Fruit fly (Drosophila melanogaster) whole organism, embryonic: ENCODE data around the gene Crg-1.

ENCODE experiments used
- B-H1 ChIP-seq: fragments of 200-800 bp; sonication (Bioruptor generic); IDR thresholded peaks from 3 replicates; pipeline ENCODE4 v1.3.6; 2022; ENCODE audit warnings: missing biosample characterization, missing genetic modification characterization
- CG10274 ChIP-seq: fragments of 200-800 bp; sonication (Bioruptor generic); optimal IDR thresholded peaks from 3 replicates; lab custom pipeline; 2017; ENCODE audit warnings: missing biosample characterization, mild to moderate bottlenecking, missing genetic modification characterization
- CG11085 ChIP-seq: fragments of 200-800 bp; sonication (Bioruptor generic); IDR thresholded peaks from 2 replicates; pipeline ENCODE4 v1.3.6; 2022; ENCODE audit warnings: missing biosample characterization, missing genetic modification characterization
- CG11456 ChIP-seq: fragments of 200-800 bp; sonication (Bioruptor generic); IDR thresholded peaks from 3 replicates; pipeline ENCODE4 v1.3.6; 2022; ENCODE audit warnings: missing biosample characterization, missing genetic modification characterization
- CG11695 ChIP-seq: fragments of 200-800 bp; sonication (Bioruptor generic); IDR thresholded peaks from 3 replicates; pipeline ENCODE4 v1.3.6; 2022; ENCODE audit warnings: missing biosample characterization, missing genetic modification characterization
- CG12104 ChIP-seq: fragments of 200-800 bp; sonication (Bioruptor generic); optimal IDR thresholded peaks from 3 replicates; lab custom pipeline; 2016; ENCODE audit warnings: missing biosample characterization, missing genetic modification characterization
- CG12236 ChIP-seq: fragments of 200-800 bp; sonication (Bioruptor generic); optimal IDR thresholded peaks from 2 replicates; lab custom pipeline; 2016; ENCODE audit warnings: missing biosample characterization, missing genetic modification characterization
- CG13894 ChIP-seq: fragments of 200-800 bp; sonication (Bioruptor generic); optimal IDR thresholded peaks from 3 replicates; lab custom pipeline; 2018; ENCODE audit warnings: missing biosample characterization, mild to moderate bottlenecking, missing genetic modification characterization, moderate library complexity
- CG14014 ChIP-seq: fragments of 200-800 bp; sonication (Bioruptor generic); IDR thresholded peaks from 2 replicates; pipeline ENCODE4 v1.3.6; 2022; ENCODE audit warnings: missing biosample characterization, missing genetic modification characterization
- CG14441 ChIP-seq: fragments of 200-800 bp; sonication (Bioruptor generic); IDR thresholded peaks from 2 replicates; pipeline ENCODE4 v1.3.6; 2022; ENCODE audit warnings: missing biosample characterization, missing genetic modification characterization
- CG14860 ChIP-seq: fragments of 200-800 bp; sonication (Bioruptor generic); IDR thresholded peaks from 3 replicates; pipeline ENCODE4 v1.3.6; 2022; ENCODE audit warnings: missing biosample characterization, missing genetic modification characterization; ENCODE audit not compliant: partially characterized antibody
- CG15514 ChIP-seq: fragments of 200-800 bp; sonication (Bioruptor generic); optimal IDR thresholded peaks from 3 replicates; lab custom pipeline; 2017; ENCODE audit warnings: missing biosample characterization, missing genetic modification characterization, mild to moderate bottlenecking, moderate library complexity, missing genetic modification reagents
- CG18476 ChIP-seq: fragments of 200-800 bp; sonication (Bioruptor generic); optimal IDR thresholded peaks from 2 replicates; lab custom pipeline; 2016; ENCODE audit warnings: missing biosample characterization, mild to moderate bottlenecking, missing genetic modification characterization
- CG34376 ChIP-seq: fragments of 200-800 bp; sonication (Bioruptor generic); optimal IDR thresholded peaks from 2 replicates; lab custom pipeline; 2018; ENCODE audit warnings: missing biosample characterization, mild to moderate bottlenecking, missing genetic modification characterization
- CG4360 ChIP-seq: fragments of 200-800 bp; sonication (Bioruptor generic); IDR thresholded peaks from 2 replicates; pipeline ENCODE4 v1.3.6; 2022; ENCODE audit warnings: missing biosample characterization, missing genetic modification characterization
- CG43689 ChIP-seq: fragments of 200-800 bp; sonication (Bioruptor generic); IDR thresholded peaks from 2 replicates; pipeline ENCODE4 v1.3.6; 2022; ENCODE audit warnings: missing biosample characterization, missing genetic modification characterization
- CG4820 ChIP-seq: fragments of 200-800 bp; sonication (Bioruptor generic); optimal IDR thresholded peaks from 3 replicates; lab custom pipeline; 2016; ENCODE audit warnings: missing biosample characterization, missing genetic modification characterization
- CG6791 ChIP-seq: fragments of 200-800 bp; sonication (Bioruptor generic); IDR thresholded peaks from 3 replicates; pipeline ENCODE4 v1.3.6; 2022; ENCODE audit warnings: missing biosample characterization, missing genetic modification characterization; ENCODE audit not compliant: partially characterized antibody
- CG8089 ChIP-seq: fragments of 200-800 bp; sonication (Bioruptor generic); optimal IDR thresholded peaks from 3 replicates; lab custom pipeline; 2016; ENCODE audit warnings: missing biosample characterization, missing genetic modification characterization
- Dip2 ChIP-seq: fragments of 200-800 bp; sonication (Bioruptor generic); IDR thresholded peaks from 2 replicates; pipeline ENCODE4 v1.3.6; 2022; ENCODE audit warnings: missing biosample characterization, missing genetic modification characterization
- Dll ChIP-seq: fragments of 200-800 bp; sonication (Bioruptor generic); IDR thresholded peaks from 4 replicates; pipeline ENCODE4 v1.3.6; 2022; ENCODE audit warnings: missing biosample characterization, missing genetic modification characterization; ENCODE audit not compliant: partially characterized antibody
- Doc3 ChIP-seq: fragments of 200-800 bp; sonication (Bioruptor generic); IDR thresholded peaks from 3 replicates; pipeline ENCODE4 v1.3.6; 2022; ENCODE audit warnings: missing biosample characterization, missing genetic modification characterization; ENCODE audit not compliant: partially characterized antibody
- Dp ChIP-seq: fragments of 200-800 bp; sonication (Bioruptor generic); optimal IDR thresholded peaks from 2 replicates; lab custom pipeline; 2018; ENCODE audit warnings: missing biosample characterization, mild to moderate bottlenecking, missing genetic modification characterization, moderate library complexity
- E2f1 ChIP-seq: fragments of 200-800 bp; sonication (Bioruptor generic); IDR thresholded peaks from 2 replicates; pipeline ENCODE4 v1.3.6; 2022; ENCODE audit warnings: missing biosample characterization, missing genetic modification characterization
- Fer1 ChIP-seq: fragments of 200-800 bp; sonication (Bioruptor generic); optimal IDR thresholded peaks from 2 replicates; lab custom pipeline; 2017; ENCODE audit warnings: missing biosample characterization, mild to moderate bottlenecking, missing genetic modification characterization
- GATAe ChIP-seq: fragments of 200-800 bp; sonication (Bioruptor generic); conservative IDR thresholded peaks from 2 replicates; pipeline ENCODE4 v1.3.6; 2022; ENCODE audit warnings: missing biosample characterization, missing genetic modification characterization
- HmgD ChIP-seq: fragments of 200-800 bp; sonication (Bioruptor generic); optimal IDR thresholded peaks from 3 replicates; lab custom pipeline; 2016; ENCODE audit warnings: missing biosample characterization, missing genetic modification characterization
- Hr39 ChIP-seq: fragments of >200 bp; optimal IDR thresholded peaks from 2 replicates; lab custom pipeline; 2017
- MTF-1 ChIP-seq: fragments of 200-800 bp; sonication (Bioruptor generic); optimal IDR thresholded peaks from 2 replicates; lab custom pipeline; 2018; ENCODE audit warnings: missing biosample characterization, mild to moderate bottlenecking, missing genetic modification characterization, borderline replicate concordance
- Mes4 ChIP-seq: fragments of 200-800 bp; sonication (Bioruptor generic); optimal IDR thresholded peaks from 2 replicates; lab custom pipeline; 2016; ENCODE audit warnings: missing biosample characterization, missing genetic modification characterization
- Scr ChIP-seq: fragments of 200-800 bp; sonication (Bioruptor generic); IDR thresholded peaks from 2 replicates; pipeline ENCODE4 v1.3.6; 2022; ENCODE audit warnings: missing biosample characterization, missing genetic modification characterization; ENCODE audit not compliant: partially characterized antibody
- Sry-δ ChIP-seq: fragments of 200-800 bp; sonication (Bioruptor generic); optimal IDR thresholded peaks from 2 replicates; lab custom pipeline; 2016; ENCODE audit warnings: missing biosample characterization, missing genetic modification characterization
- ap ChIP-seq: fragments of 200-800 bp; sonication (Bioruptor generic); IDR thresholded peaks from 2 replicates; pipeline ENCODE4 v1.3.6; 2022; ENCODE audit warnings: missing biosample characterization, missing genetic modification characterization
- cato ChIP-seq: fragments of 200-800 bp; sonication (Bioruptor generic); optimal IDR thresholded peaks from 2 replicates; lab custom pipeline; 2016; ENCODE audit warnings: missing biosample characterization, missing genetic modification characterization, borderline replicate concordance
- chm ChIP-seq: fragments of 200-800 bp; sonication (Bioruptor generic); IDR thresholded peaks from 2 replicates; pipeline ENCODE4 v1.3.6; 2022; ENCODE audit warnings: missing biosample characterization, missing genetic modification characterization
- crc ChIP-seq: fragments of 200-800 bp; sonication (Bioruptor generic); optimal IDR thresholded peaks from 2 replicates; lab custom pipeline; 2016; ENCODE audit warnings: missing biosample characterization, missing genetic modification characterization
- dan ChIP-seq: fragments of 200-800 bp; sonication (Bioruptor generic); IDR thresholded peaks from 2 replicates; pipeline ENCODE4 v1.3.6; 2022; ENCODE audit warnings: missing biosample characterization, missing genetic modification characterization
- dmrt99B ChIP-seq: fragments of 200-800 bp; sonication (Bioruptor generic); optimal IDR thresholded peaks from 2 replicates; lab custom pipeline; 2018; ENCODE audit warnings: missing biosample characterization, mild to moderate bottlenecking, missing genetic modification characterization, moderate library complexity
- gem ChIP-seq: fragments of 200-800 bp; sonication (Bioruptor generic); optimal IDR thresholded peaks from 2 replicates; lab custom pipeline; 2019; ENCODE audit warnings: missing biosample characterization, mild to moderate bottlenecking, missing genetic modification characterization, moderate library complexity
- hkb ChIP-seq, 2 experiments: fragments of 200-800 bp in 1 of 2; fragments of >200 bp in 1 of 2; sonication (Bioruptor generic) in 1 of 2; IDR thresholded peaks in 1 of 2; optimal IDR thresholded peaks in 1 of 2; 2 replicates each; pipeline versions ENCODE4 v1.3.6 to Lab custom; 2017 to 2022; ENCODE audit warnings: missing biosample characterization in 1 of 2, missing genetic modification characterization in 1 of 2
- jigr1 ChIP-seq: fragments of 200-800 bp; sonication (Bioruptor generic); IDR thresholded peaks from 3 replicates; pipeline ENCODE4 v1.3.6; 2022; ENCODE audit warnings: missing biosample characterization, missing genetic modification characterization
- lmd ChIP-seq: fragments of 200-800 bp; sonication (Bioruptor generic); IDR thresholded peaks from 2 replicates; pipeline ENCODE4 v1.3.6; 2022; ENCODE audit warnings: missing biosample characterization, missing genetic modification characterization
- mirr ChIP-seq: fragments of 200-800 bp; sonication (Bioruptor generic); optimal IDR thresholded peaks from 3 replicates; lab custom pipeline; 2018; ENCODE audit warnings: missing biosample characterization, mild to moderate bottlenecking, missing genetic modification characterization
- mld ChIP-seq: fragments of 200-800 bp; sonication (Bioruptor generic); IDR thresholded peaks from 3 replicates; pipeline ENCODE4 v1.3.6; 2022; ENCODE audit warnings: missing biosample characterization, missing genetic modification characterization; ENCODE audit not compliant: partially characterized antibody
- psq ChIP-seq: fragments of 200-800 bp; sonication (Bioruptor generic); optimal IDR thresholded peaks from 2 replicates; lab custom pipeline; 2017; ENCODE audit warnings: missing biosample characterization, missing genetic modification characterization
- tna ChIP-seq: fragments of 200-800 bp; sonication (Bioruptor generic); IDR thresholded peaks from 2 replicates; pipeline ENCODE4 v1.3.6; 2022; ENCODE audit warnings: missing biosample characterization, missing genetic modification characterization; ENCODE audit not compliant: partially characterized antibody
- trem ChIP-seq: fragments of 200-800 bp; optimal IDR thresholded peaks from 3 replicates; lab custom pipeline; 2019; ENCODE audit warnings: missing biosample characterization, mild to moderate bottlenecking, missing genetic modification characterization, moderate library complexity
- trh ChIP-seq: fragments of 200-800 bp; sonication (Bioruptor generic); optimal IDR thresholded peaks from 2 replicates; lab custom pipeline; 2016; ENCODE audit warnings: missing biosample characterization, missing genetic modification characterization
- zen2 ChIP-seq: fragments of 200-800 bp; sonication (Bioruptor generic); IDR thresholded peaks from 3 replicates; pipeline ENCODE4 v1.3.6; 2022; ENCODE audit warnings: missing biosample characterization, missing genetic modification characterization; ENCODE audit not compliant: partially characterized antibody
- zf30C ChIP-seq: fragments of 200-800 bp; sonication (Bioruptor generic); optimal IDR thresholded peaks from 3 replicates; lab custom pipeline; 2018; ENCODE audit warnings: missing biosample characterization, mild to moderate bottlenecking, missing genetic modification characterization

Gene Crg-1

DNA sequence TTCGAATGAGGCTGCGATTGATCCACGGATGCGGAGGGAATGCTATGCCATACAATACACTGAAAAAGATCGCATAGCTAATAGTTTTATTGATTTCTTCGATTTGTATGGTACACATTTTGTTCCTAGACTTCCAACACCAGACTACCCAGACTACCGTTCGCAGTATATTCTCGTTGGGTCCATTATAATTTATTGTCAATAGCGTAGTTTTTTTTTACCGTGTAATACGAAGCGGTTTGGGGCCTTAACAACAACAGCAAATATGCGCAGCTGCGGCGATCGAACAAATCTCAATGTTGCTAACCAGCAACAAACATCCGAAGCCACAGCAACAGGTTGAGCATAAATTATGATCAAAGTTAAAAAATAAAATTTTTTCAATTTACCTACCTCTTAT is 45.6 kb downstream of the Crg-1 start (continued):
- TF ChIP-seq Mes4 (peak; percentile 60), Hr39 (lab: Kevin White, UChicago) (no peak), Dip2 (GFP tag; lab: Robert Waterston, UW) (no peak), CG13894 (peak; percentile 76), CG8089 (GFP tag; lab: Kevin White, UChicago) (peak; percentile 67), Doc3 (GFP tag; lab: Robert Waterston, UW) (no peak), hkb (optimal IDR thresholded peaks at IDR 0.05; lab: Kevin White, UChicago) (no peak), hkb (GFP tag; IDR thresholded peaks at IDR 0.05; lab: Robert Waterston, UW) (peak; percentile 85), CG10274 (GFP tag; lab: Kevin White, UChicago) (peak; percentile 47), B-H1 (GFP tag; lab: Robert Waterston, UW) (peak; percentile 63), Sry-δ (GFP tag; lab: Kevin White, UChicago) (peak; percentile 39), CG15514 (GFP tag; lab: Kevin White, UChicago) (peak; percentile 64), CG12104 (GFP tag; lab: Kevin White, UChicago) (peak; percentile 51), zen2 (no peak), psq (peak; percentile 29), lmd (GFP tag; lab: Robert Waterston, UW) (peak; percentile 81), Dll (GFP tag; lab: Robert Waterston, UW) (no peak), CG12236 (peak; percentile 76), crc (GFP tag; lab: Kevin White, UChicago) (peak; percentile 0), ap (GFP tag; lab: Robert Waterston, UW) (peak; percentile 63), Fer1 (GFP tag; lab: Kevin White, UChicago) (peak; percentile 80), CG11695 (peak; percentile 79), Scr (GFP tag; lab: Robert Waterston, UW) (no peak), dmrt99B (tag; lab: Kevin White, UChicago) (peak; percentile 85), tna (GFP tag; lab: Robert Waterston, UW) (no peak), MTF-1 (GFP tag; lab: Kevin White, UChicago) (peak; percentile 75), gem (peak; percentile 89), dan (GFP tag; lab: Robert Waterston, UW) (no peak), trh (GFP tag; lab: Kevin White, UChicago) (peak; percentile 28), E2f1 (GFP tag; lab: Robert Waterston, UW) (peak; percentile 75), trem (tag; lab: Kevin White, UChicago) (peak; percentile 41), CG4820 (peak; percentile 68), CG14860 (GFP tag; lab: Robert Waterston, UW) (no peak), jigr1 (GFP tag; lab: Robert Waterston, UW) (peak; percentile 61; the same call in 1 of the 3 replicates), CG34376 (GFP tag; lab: Kevin White, UChicago) (peak; percentile 61), CG43689 (no peak), GATAe (GFP tag; lab: Robert Waterston, UW) (no peak), CG14014 (peak; percentile 85), cato (GFP tag; lab: Kevin White, UChicago) (peak; percentile 14), mld (GFP tag; lab: Robert Waterston, UW) (no peak), CG18476 (GFP tag; lab: Kevin White, UChicago) (peak; percentile 63), Dp (GFP tag; lab: Kevin White, UChicago) (no peak), CG14441 (GFP tag; lab: Robert Waterston, UW) (peak; percentile 81), CG6791 (GFP tag; lab: Robert Waterston, UW) (no peak), zf30C (GFP tag; lab: Kevin White, UChicago) (peak; percentile 72), mirr (peak; percentile 57), CG4360 (peak; percentile 60), CG11085 (0 out of 2 replicates have a peak, but pooled peaks have one; percentile 30), chm (GFP tag; lab: Robert Waterston, UW) (peak; percentile 80), HmgD (peak; percentile 14), CG11456 (peak; percentile 78)
